Fruit fly (Drosophila melanogaster) whole organism, pupa: Measurements from ENCODE around the gene CG16974.

ENCODE experiments used
- CG10348 ChIP-seq: fragments of 200-800 bp; sonication (Bioruptor generic); IDR thresholded peaks from 2 replicates; pipeline ENCODE4 v1.3.6; 2022; ENCODE audit warnings: missing biosample characterization, missing genetic modification characterization
- CG12605 ChIP-seq: fragments of 200-800 bp; sonication (Bioruptor generic); IDR thresholded peaks from 2 replicates; pipeline ENCODE4 v1.3.6; 2022; ENCODE audit warnings: missing biosample characterization, missing genetic modification characterization
- CG13204 ChIP-seq: fragments of 200-800 bp; sonication (Bioruptor generic); optimal IDR thresholded peaks from 2 replicates; lab custom pipeline; 2018; ENCODE audit warnings: missing biosample characterization, mild to moderate bottlenecking, missing genetic modification characterization, moderate library complexity
- CG14655 ChIP-seq: fragments of 200-800 bp; sonication (Bioruptor generic); optimal IDR thresholded peaks from 3 replicates; lab custom pipeline; 2017; ENCODE audit warnings: mild to moderate bottlenecking, missing biosample characterization, missing genetic modification reagents, missing genetic modification characterization
- CG15710 ChIP-seq: fragments of 200-800 bp; sonication (Bioruptor generic); optimal IDR thresholded peaks from 2 replicates; lab custom pipeline; 2018; ENCODE audit warnings: missing biosample characterization, mild to moderate bottlenecking, missing genetic modification characterization, moderate library complexity
- CG17806 ChIP-seq: fragments of 200-800 bp; sonication (Bioruptor generic); optimal IDR thresholded peaks from 2 replicates; lab custom pipeline; 2018; ENCODE audit warnings: missing biosample characterization, mild to moderate bottlenecking, missing genetic modification characterization, moderate library complexity
- CG32121 ChIP-seq: fragments of 200-800 bp; sonication (Bioruptor generic); IDR thresholded peaks from 2 replicates; pipeline ENCODE4 v1.3.6; 2022; ENCODE audit warnings: missing biosample characterization, missing genetic modification characterization
- CG34367 ChIP-seq: fragments of 200-800 bp; sonication (Bioruptor generic); optimal IDR thresholded peaks from 2 replicates; lab custom pipeline; 2018; ENCODE audit warnings: missing biosample characterization, mild to moderate bottlenecking, missing genetic modification characterization
- CG4496 ChIP-seq: fragments of 200-800 bp; sonication (Bioruptor generic); IDR thresholded peaks from 3 replicates; pipeline ENCODE4 v1.3.6; 2022; ENCODE audit warnings: missing biosample characterization, missing genetic modification characterization
- CG8159 ChIP-seq: fragments of 200-800 bp; sonication (Bioruptor generic); optimal IDR thresholded peaks from 3 replicates; lab custom pipeline; 2018; ENCODE audit warnings: missing biosample characterization, mild to moderate bottlenecking, missing genetic modification characterization, moderate library complexity
- CG8301 ChIP-seq: fragments of 200-800 bp; sonication (Bioruptor generic); optimal IDR thresholded peaks from 2 replicates; lab custom pipeline; 2018; ENCODE audit warnings: missing biosample characterization, mild to moderate bottlenecking, missing genetic modification characterization
- CG9948 ChIP-seq: fragments of 200-800 bp; sonication (Bioruptor generic); optimal IDR thresholded peaks from 2 replicates; lab custom pipeline; 2018; ENCODE audit warnings: missing biosample characterization, mild to moderate bottlenecking, missing genetic modification characterization, moderate library complexity
- D1 ChIP-seq: fragments of 200-800 bp; sonication (Bioruptor generic); optimal IDR thresholded peaks from 2 replicates; lab custom pipeline; 2018; ENCODE audit warnings: missing biosample characterization, mild to moderate bottlenecking, missing genetic modification characterization, moderate library complexity
- EcR ChIP-seq: fragments of 200-800 bp; sonication (Bioruptor generic); optimal IDR thresholded peaks from 3 replicates; lab custom pipeline; 2019; ENCODE audit warnings: missing biosample characterization, missing genetic modification characterization, mild to moderate bottlenecking, moderate library complexity, missing genetic modification reagents
- Ets98B ChIP-seq: fragments of 200-800 bp; sonication (Bioruptor generic); IDR thresholded peaks from 2 replicates; pipeline ENCODE4 v1.3.6; 2022; ENCODE audit warnings: missing biosample characterization, missing genetic modification characterization
- Pif1A ChIP-seq: fragments of 200-800 bp; sonication (Bioruptor generic); optimal IDR thresholded peaks from 3 replicates; lab custom pipeline; 2016; ENCODE audit warnings: missing biosample characterization, missing genetic modification characterization
- Pif1B ChIP-seq: fragments of 200-800 bp; sonication (Bioruptor generic); optimal IDR thresholded peaks from 3 replicates; lab custom pipeline; 2016; ENCODE audit warnings: missing biosample characterization, missing genetic modification characterization
- Snoo ChIP-seq: fragments of 200-800 bp; sonication (Bioruptor generic); optimal IDR thresholded peaks from 3 replicates; lab custom pipeline; 2017; ENCODE audit warnings: missing biosample characterization, mild to moderate bottlenecking, missing genetic modification characterization, inconsistent platforms
- fd96Ca ChIP-seq: fragments of 200-800 bp; sonication (Bioruptor generic); IDR thresholded peaks from 3 replicates; pipeline ENCODE4 v1.3.6; 2022; ENCODE audit warnings: missing biosample characterization, missing genetic modification characterization
- gl ChIP-seq: fragments of 200-800 bp; sonication (Bioruptor generic); optimal IDR thresholded peaks from 2 replicates; lab custom pipeline; 2018; ENCODE audit warnings: missing biosample characterization, mild to moderate bottlenecking, missing genetic modification characterization
- rn ChIP-seq: fragments of 200-800 bp; sonication (Bioruptor generic); IDR thresholded peaks from 2 replicates; pipeline ENCODE4 v1.3.6; 2022; ENCODE audit warnings: missing biosample characterization, missing genetic modification characterization

Gene CG16974

DNA sequence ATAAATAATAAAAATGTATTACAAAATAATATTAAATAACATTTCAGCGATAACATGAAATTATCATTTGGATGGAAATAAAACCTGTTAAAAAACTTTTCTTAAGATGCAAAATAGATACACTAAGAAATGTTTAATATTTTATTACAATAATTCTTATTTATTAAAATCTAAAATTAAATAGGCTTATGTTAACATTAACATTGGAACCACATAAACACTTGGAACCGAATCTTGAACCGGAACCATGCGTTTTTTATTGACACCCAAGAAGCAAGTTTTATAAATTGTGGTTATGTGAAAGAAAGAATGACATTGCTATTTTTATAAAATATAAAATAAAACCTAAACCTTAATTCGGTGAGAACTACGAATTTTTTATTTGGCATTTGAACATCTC is 31.6 kb downstream of the CG16974 start, which contains the start of gene kmg:
Gene kmg, plus strand, starts transcription at position 301 of the 400 bp plus-strand sequence.
- TF ChIP-seq Pif1A (GFP tag; lab: Kevin White, UChicago) (no peak), rn (GFP tag; lab: Robert Waterston, UW) (no peak), D1 (tag; lab: Kevin White, UChicago) (no peak), gl (no peak), CG8159 (tag; lab: Kevin White, UChicago) (no peak), CG4496 (GFP tag; lab: Robert Waterston, UW) (no peak), CG32121 (GFP tag; lab: Robert Waterston, UW) (no peak), CG15710 (tag; lab: Kevin White, UChicago) (no peak), fd96Ca (GFP tag; lab: Robert Waterston, UW) (no peak), Snoo (tag; lab: Kevin White, UChicago) (no peak), CG14655 (GFP tag; lab: Kevin White, UChicago) (no peak), EcR (no peak), CG13204 (GFP tag; lab: Kevin White, UChicago) (no peak), Ets98B (no peak), CG34367 (tag; lab: Kevin White, UChicago) (no peak)

DNA sequence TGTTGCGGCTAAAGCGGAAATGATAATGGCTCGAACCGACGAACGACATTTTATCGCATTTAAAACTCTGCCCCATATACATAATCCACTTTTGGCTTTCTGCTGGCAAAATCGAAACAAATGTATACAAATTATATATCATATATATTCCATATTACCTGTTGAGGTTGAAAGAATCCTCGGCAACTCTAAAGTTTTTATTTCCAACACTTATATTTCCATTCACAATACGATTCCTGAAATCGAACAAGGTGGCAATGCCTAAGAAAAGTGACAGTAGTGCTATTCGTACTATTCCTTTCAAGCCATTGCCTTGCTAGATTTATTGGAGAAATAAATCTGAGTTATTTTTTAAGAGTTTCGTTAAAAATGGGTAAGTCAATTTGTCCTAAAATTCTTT is 33.3 kb downstream of the CG16974 start, which contains the start of gene Pk34A:
Gene Pk34A, plus strand, starts transcription at position 301 of the 400 bp plus-strand sequence.
- TF ChIP-seq CG13204 (GFP tag; lab: Kevin White, UChicago) (no peak), Pif1B (GFP tag; lab: Kevin White, UChicago) (no peak)

DNA sequence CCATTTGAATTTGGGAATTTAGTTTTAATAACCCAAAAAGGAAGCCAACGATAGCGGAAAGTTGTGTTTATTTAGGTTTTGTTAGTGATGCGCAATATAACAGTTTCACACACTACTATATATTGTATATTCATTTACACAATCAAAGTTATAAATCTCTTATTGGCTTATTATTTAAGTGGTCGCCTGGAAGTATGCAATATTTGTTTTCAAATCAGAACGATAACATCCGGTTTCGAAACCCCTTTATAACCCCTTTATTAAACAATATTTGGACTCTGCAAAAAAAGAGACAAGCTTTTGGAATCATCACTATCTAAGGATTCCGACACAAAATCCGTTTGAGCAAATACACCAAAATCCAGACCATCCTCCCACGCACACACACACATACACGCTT is 33.9 kb downstream of the CG16974 start:
- TF ChIP-seq rn (GFP tag; lab: Robert Waterston, UW) (no peak), CG8301 (no peak), CG14655 (GFP tag; lab: Kevin White, UChicago) (no peak), CG32121 (GFP tag; lab: Robert Waterston, UW) (no peak), CG8159 (tag; lab: Kevin White, UChicago) (no peak), EcR (no peak), CG34367 (tag; lab: Kevin White, UChicago) (no peak), Snoo (tag; lab: Kevin White, UChicago) (peak; percentile 6), D1 (tag; lab: Kevin White, UChicago) (no peak), Pif1A (GFP tag; lab: Kevin White, UChicago) (peak; percentile 29), CG15710 (tag; lab: Kevin White, UChicago) (no peak), Pif1B (GFP tag; lab: Kevin White, UChicago) (no peak), CG13204 (GFP tag; lab: Kevin White, UChicago) (no peak), CG10348 (GFP tag; lab: Robert Waterston, UW) (no peak), CG9948 (tag; lab: Kevin White, UChicago) (no peak), CG4496 (GFP tag; lab: Robert Waterston, UW) (peak; percentile 25; the same call in 2 of the 3 replicates), Ets98B (no peak)

DNA sequence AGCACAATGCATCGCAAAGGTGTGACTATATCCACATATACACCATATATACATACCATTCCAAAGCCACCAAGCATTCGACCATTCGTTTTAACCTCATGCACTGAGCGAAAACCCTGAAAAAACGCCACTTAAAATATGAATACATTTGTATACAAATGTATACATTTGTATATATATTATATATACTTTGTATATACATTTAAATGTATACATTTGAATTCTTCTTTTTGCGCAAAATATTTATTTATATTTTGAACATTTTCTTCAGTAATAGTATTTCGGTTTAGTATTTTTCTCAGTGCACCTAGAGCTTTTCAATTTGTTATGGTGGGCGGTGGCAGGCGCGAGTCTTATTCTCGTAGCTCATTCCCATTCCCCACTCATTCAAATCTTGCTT is 35.4 kb downstream of the CG16974 start:
- no peak for TF ChIP-seq CG32121 (GFP tag; lab: Robert Waterston, UW)
- TF ChIP-seq CG4496 (GFP tag; lab: Robert Waterston, UW), result no peak
- TF ChIP-seq CG34367 (tag; lab: Kevin White, UChicago), result no peak
- no peak for TF ChIP-seq gl
- no peak for TF ChIP-seq CG10348 (GFP tag; lab: Robert Waterston, UW)
- TF ChIP-seq CG8159 (tag; lab: Kevin White, UChicago), result peak; percentile 17
- TF ChIP-seq CG9948 (tag; lab: Kevin White, UChicago), result peak; percentile 50
- TF ChIP-seq CG8301, result no peak
- peak; percentile 53 for TF ChIP-seq Pif1A (GFP tag; lab: Kevin White, UChicago)
- TF ChIP-seq Pif1B (GFP tag; lab: Kevin White, UChicago), result no peak
- no peak for TF ChIP-seq rn (GFP tag; lab: Robert Waterston, UW)
- no peak for TF ChIP-seq CG13204 (GFP tag; lab: Kevin White, UChicago)
- no peak for TF ChIP-seq fd96Ca (GFP tag; lab: Robert Waterston, UW)
- peak; percentile 18 for TF ChIP-seq CG17806 (tag; lab: Kevin White, UChicago)
- no peak for TF ChIP-seq CG15710 (tag; lab: Kevin White, UChicago)
- no peak for TF ChIP-seq CG12605 (GFP tag; lab: Robert Waterston, UW)
- no peak for TF ChIP-seq Snoo (tag; lab: Kevin White, UChicago)
- peak; percentile 7 for TF ChIP-seq CG14655 (GFP tag; lab: Kevin White, UChicago)
- TF ChIP-seq EcR, result no peak
- TF ChIP-seq D1 (tag; lab: Kevin White, UChicago), result no peak
- no peak for TF ChIP-seq Ets98B

DNA sequence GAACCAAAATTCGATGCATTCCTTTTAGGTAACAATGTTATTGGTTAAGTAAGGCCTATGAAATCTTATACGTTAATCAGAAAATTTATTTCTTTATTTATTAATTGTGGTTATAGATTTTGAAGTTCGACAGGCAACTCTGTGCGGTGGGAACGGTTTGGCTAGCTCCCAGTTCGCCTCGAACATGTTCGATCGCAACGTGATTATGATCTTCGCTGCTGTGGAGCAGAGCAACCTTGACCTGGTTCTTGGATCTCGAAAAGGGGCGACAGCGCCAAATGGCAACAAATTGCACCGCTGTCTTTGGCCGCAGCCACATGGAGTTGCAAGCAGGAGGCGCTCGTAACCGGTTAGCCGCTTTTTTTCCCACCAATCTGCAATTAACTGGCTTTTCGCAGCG is 37.5 kb downstream of the CG16974 start:
- TF ChIP-seq Ets98B (no peak), EcR (peak; percentile 45)

DNA sequence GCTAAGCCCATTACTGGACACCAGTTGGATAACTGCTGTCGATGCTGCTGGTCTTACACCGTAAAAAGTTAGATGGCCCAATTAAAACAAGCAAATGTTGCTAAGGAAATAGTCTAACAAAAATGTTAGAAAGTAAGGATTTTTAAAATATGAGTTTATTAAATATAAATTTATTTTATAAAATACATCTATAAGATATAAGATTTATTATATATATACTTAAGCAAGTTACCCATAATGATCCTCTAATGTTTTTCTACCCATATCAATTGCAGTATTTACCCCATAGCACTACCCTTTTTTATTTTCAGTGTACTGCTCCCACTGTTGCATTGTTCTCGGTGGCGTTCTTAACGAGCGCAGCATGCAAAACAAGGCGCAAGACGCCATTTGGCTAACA is 45.5 kb downstream of the CG16974 start:
- TF ChIP-seq Pif1B (GFP tag; lab: Kevin White, UChicago), result no peak
- TF ChIP-seq CG9948 (tag; lab: Kevin White, UChicago), result peak; percentile 86
- 0 out of 2 replicates have a peak, but pooled peaks have one; percentile 25 for TF ChIP-seq CG32121 (GFP tag; lab: Robert Waterston, UW)
- TF ChIP-seq Pif1A (GFP tag; lab: Kevin White, UChicago), result no peak
- TF ChIP-seq CG12605 (GFP tag; lab: Robert Waterston, UW), result no peak
- TF ChIP-seq Snoo (tag; lab: Kevin White, UChicago), result peak; percentile 43
- no peak for TF ChIP-seq EcR
- TF ChIP-seq rn (GFP tag; lab: Robert Waterston, UW), result no peak
- TF ChIP-seq CG10348 (GFP tag; lab: Robert Waterston, UW), result no peak
- no peak for TF ChIP-seq fd96Ca (GFP tag; lab: Robert Waterston, UW)
- peak; percentile 89 for TF ChIP-seq CG8159 (tag; lab: Kevin White, UChicago)
- peak; percentile 68 for TF ChIP-seq CG34367 (tag; lab: Kevin White, UChicago)
- peak; percentile 37 for TF ChIP-seq CG8301
- TF ChIP-seq CG13204 (GFP tag; lab: Kevin White, UChicago), result peak; percentile 41
- no peak for TF ChIP-seq CG4496 (GFP tag; lab: Robert Waterston, UW)
- TF ChIP-seq D1 (tag; lab: Kevin White, UChicago), result peak; percentile 56
- TF ChIP-seq Ets98B, result no peak
- TF ChIP-seq CG17806 (tag; lab: Kevin White, UChicago), result peak; percentile 81
- peak; percentile 75 for TF ChIP-seq CG14655 (GFP tag; lab: Kevin White, UChicago)
- peak; percentile 24 for TF ChIP-seq gl
- peak; percentile 83 for TF ChIP-seq CG15710 (tag; lab: Kevin White, UChicago)
